Fruit fly (Drosophila melanogaster): ENCODE measurements around the gene Atg4a.
A peak's percentile ranks its signal among the peaks of the same experiment; 100 is the strongest.

Gene Atg4a

DNA sequence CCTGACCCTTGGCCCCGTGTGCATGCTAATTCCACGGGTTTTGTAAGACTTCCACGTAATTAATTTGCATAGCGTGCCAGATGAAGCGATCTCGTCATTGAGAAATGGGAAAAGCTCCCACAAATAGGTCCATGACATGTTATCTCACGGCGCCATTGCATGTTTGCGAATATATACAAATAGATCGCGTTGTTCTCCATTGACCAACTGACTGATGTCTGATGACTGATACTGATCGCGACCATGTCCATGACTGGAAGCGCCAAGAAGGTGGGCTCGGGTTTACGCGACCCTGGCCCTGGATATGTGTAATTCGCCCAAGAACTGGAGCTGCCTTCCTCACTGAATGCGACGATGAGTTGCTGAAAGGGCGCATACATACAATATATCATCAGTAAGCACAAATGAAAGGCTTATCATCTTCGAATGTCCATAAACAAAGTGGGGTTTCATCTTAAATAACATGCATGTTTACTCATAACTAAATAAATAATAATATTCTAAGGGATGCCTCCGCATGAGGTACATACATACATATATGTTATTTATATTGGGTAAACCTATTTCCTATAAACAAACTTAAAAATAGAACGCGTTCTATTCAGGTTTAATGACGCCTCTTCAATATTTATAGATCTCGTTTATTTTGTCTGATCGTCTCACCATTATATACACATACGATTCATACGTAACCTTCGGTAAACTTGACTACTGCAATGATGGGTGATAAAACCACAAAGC lies 42.5 kb downstream of the Atg4a start (continued):
- TF ChIP-seq Bteb2 (GFP tag; optimal IDR thresholded peaks at IDR 0.05) (no peak), CG17912 (GFP tag; optimal IDR thresholded peaks at IDR 0.05) (no peak), Spps (tag; optimal IDR thresholded peaks at IDR 0.05) (peak; percentile 48), btn (GFP tag; optimal IDR thresholded peaks at IDR 0.05) (no peak), CG6791 (GFP tag; IDR thresholded peaks at IDR 0.05; ENCODE audit: partially characterized antibody) (no peak), Ets65A (GFP tag) (no peak), CG3163 (GFP tag; optimal IDR thresholded peaks at IDR 0.05) (no peak), ems (GFP tag; optimal IDR thresholded peaks at IDR 0.05) (no peak), nom (GFP tag; optimal IDR thresholded peaks at IDR 0.05) (no peak), pros (GFP tag; optimal IDR thresholded peaks at IDR 0.05) (no peak), CG30403 (GFP tag; optimal IDR thresholded peaks at IDR 0.05) (no peak), CG14014 (GFP tag; IDR thresholded peaks at IDR 0.05) (no peak), caup (GFP tag; optimal IDR thresholded peaks at IDR 0.05; ENCODE audit: severe bottlenecking) (peak; percentile 19), wor (GFP tag; IDR thresholded peaks at IDR 0.05) (no peak), CG10959 (GFP tag; IDR thresholded peaks at IDR 0.05) (no peak), salm (tag; optimal IDR thresholded peaks at IDR 0.05) (peak; percentile 50), CG14965 (GFP tag; optimal IDR thresholded peaks at IDR 0.05; ENCODE audit: borderline replicate concordance) (no peak), tup (GFP tag; optimal IDR thresholded peaks at IDR 0.05) (no peak), bsh (GFP tag; optimal IDR thresholded peaks at IDR 0.05) (peak in 1 of 2 experiments; percentile 83), Lpt (GFP tag; optimal IDR thresholded peaks at IDR 0.05) (no peak), CG1792 (GFP tag; optimal IDR thresholded peaks at IDR 0.05) (no peak), Xbp1 (GFP tag; optimal IDR thresholded peaks at IDR 0.05) (no peak), CG16863 (GFP tag; optimal IDR thresholded peaks at IDR 0.05) (no peak), lov (optimal IDR thresholded peaks at IDR 0.05) (no peak), lov (GFP tag; IDR thresholded peaks at IDR 0.05) (no peak), CG17359 (tag; optimal IDR thresholded peaks at IDR 0.05) (peak; percentile 74), CG11560 (tag; IDR thresholded peaks at IDR 0.05) (no peak), CG43689 (GFP tag; IDR thresholded peaks at IDR 0.05) (no peak), ro (GFP tag; IDR thresholded peaks at IDR 0.05) (no peak), Hmr (GFP tag; optimal IDR thresholded peaks at IDR 0.05) (no peak), da (GFP tag; optimal IDR thresholded peaks at IDR 0.05) (no peak), zen2 (GFP tag; IDR thresholded peaks at IDR 0.05; ENCODE audit: partially characterized antibody) (no peak), NC2α (GFP tag; optimal IDR thresholded peaks at IDR 0.05) (no peak), CG12155 (GFP tag; optimal IDR thresholded peaks at IDR 0.05) (no peak), CG11456 (GFP tag; IDR thresholded peaks at IDR 0.05) (no peak), CG6813 (GFP tag; optimal IDR thresholded peaks at IDR 0.05) (peak; percentile 74), CG31441 (GFP tag; IDR thresholded peaks at IDR 0.05) (peak; percentile 55; the same call in 1 of the 2 replicates), hb (GFP tag; IDR thresholded peaks at IDR 0.05; ENCODE audit: partially characterized antibody) (no peak), CG12391 (tag; optimal IDR thresholded peaks at IDR 0.05) (peak; percentile 20), bigmax (GFP tag; optimal IDR thresholded peaks at IDR 0.05) (no peak), bbx (GFP tag; IDR thresholded peaks at IDR 0.05; ENCODE audit: partially characterized antibody) (no peak), D19A (tag; optimal IDR thresholded peaks at IDR 0.05) (peak; percentile 61), CG12236 (GFP tag; optimal IDR thresholded peaks at IDR 0.05) (no peak), Jarid2 (GFP tag; optimal IDR thresholded peaks at IDR 0.05) (peak; percentile 4), Hr78 (GFP tag; optimal IDR thresholded peaks at IDR 0.05) (no peak), zfh1 (GFP tag; IDR thresholded peaks at IDR 0.05) (peak; percentile 46; the same call in 1 of the 3 replicates), CG6765 (GFP tag; optimal IDR thresholded peaks at IDR 0.05) (no peak), kni (GFP tag; optimal IDR thresholded peaks at IDR 0.05) (peak; percentile 48), seq (GFP tag; IDR thresholded peaks at IDR 0.05) (no peak)

Data from whole organism, embryonic.